Worm (Caenorhabditis elegans) whole organism, L1 larva: ENCODE data around the gene melo-1.

Experiments
- C04F5.9 ChIP-seq: sonication (generic microtip); optimal IDR thresholded peaks from 2 replicates; lab custom pipeline; 2016; ENCODE audit warnings: missing genetic modification characterization, missing compliant biosample characterization
- C16A3.4 ChIP-seq: fragments of 150-350 bp; optimal IDR thresholded peaks from 2 replicates; lab custom pipeline; 2014; ENCODE audit warnings: missing biosample characterization, missing genetic modification characterization
- F16B12.6 ChIP-seq: fragments of 150-350 bp; optimal IDR thresholded peaks from 2 replicates; lab custom pipeline; 2014; ENCODE audit warnings: missing biosample characterization, missing genetic modification characterization
- aha-1 ChIP-seq: fragments of 150-350 bp; optimal IDR thresholded peaks from 2 replicates; lab custom pipeline; 2014; ENCODE audit warnings: missing biosample characterization, missing genetic modification characterization
- alr-1 ChIP-seq: fragments of 200-800 bp; sonication (Bioruptor generic); optimal IDR thresholded peaks from 2 replicates; lab custom pipeline; 2018; ENCODE audit warnings: borderline replicate concordance, mild to moderate bottlenecking, missing genetic modification characterization, missing compliant biosample characterization
- aly-2 ChIP-seq: fragments of 150-350 bp; optimal IDR thresholded peaks from 2 replicates; lab custom pipeline; 2014; ENCODE audit warnings: missing biosample characterization, missing genetic modification characterization
- blmp-1 ChIP-seq: fragments of 150-350 bp; optimal IDR thresholded peaks from 2 replicates; lab custom pipeline; 2014; ENCODE audit warnings: missing biosample characterization, missing genetic modification characterization
- ceh-63 ChIP-seq: fragments of 200-800 bp; sonication (Bioruptor generic); optimal IDR thresholded peaks from 2 replicates; lab custom pipeline; 2018; ENCODE audit warnings: mild to moderate bottlenecking, missing genetic modification characterization, missing compliant biosample characterization
- ceh-8 ChIP-seq: fragments of 200-800 bp; sonication (Bioruptor generic); optimal IDR thresholded peaks from 2 replicates; lab custom pipeline; 2018; ENCODE audit warnings: mild to moderate bottlenecking, missing genetic modification characterization, moderate library complexity, missing compliant biosample characterization
- ceh-88 ChIP-seq: fragments of 200-800 bp; sonication (Bioruptor generic); IDR thresholded peaks from 2 replicates; pipeline ENCODE4 v1.3.6; 2022; ENCODE audit warnings: missing genetic modification characterization, missing compliant biosample characterization
- ceh-90 ChIP-seq: sonication (generic microtip); optimal IDR thresholded peaks from 2 replicates; lab custom pipeline; 2016; ENCODE audit warnings: missing genetic modification characterization, missing compliant biosample characterization
- dpl-1 ChIP-seq, 3 experiments: fragments of 150-350 bp in 2 of 3; sonication (generic microtip) in 1 of 3; optimal IDR thresholded peaks; 2 replicates each; lab custom pipeline; 2014 to 2017; ENCODE audit warnings: missing biosample characterization in 3 of 3, missing genetic modification characterization in 3 of 3, missing genetic modification reagents in 3 of 3
- dsc-1 ChIP-seq: sonication (generic microtip); optimal IDR thresholded peaks from 2 replicates; lab custom pipeline; 2016; ENCODE audit warnings: mild to moderate bottlenecking, missing genetic modification characterization, missing compliant biosample characterization
- efl-3 ChIP-seq: fragments of 200-800 bp; sonication (Bioruptor generic); optimal IDR thresholded peaks from 2 replicates; lab custom pipeline; 2018; ENCODE audit warnings: mild to moderate bottlenecking, missing genetic modification characterization, missing compliant biosample characterization
- egl-13 ChIP-seq: sonication (generic microtip); optimal IDR thresholded peaks from 2 replicates; lab custom pipeline; 2016; ENCODE audit warnings: missing genotype, missing genetic modification reagents, missing genetic modification characterization, missing compliant biosample characterization
- egl-27 ChIP-seq, 2 experiments: fragments of 150-350 bp in 1 of 2; sonication (generic microtip); optimal IDR thresholded peaks; 3 replicates each; lab custom pipeline; 2017 to 2018; ENCODE audit warnings: missing biosample characterization in 2 of 2, missing genetic modification characterization in 2 of 2, missing genetic modification reagents in 2 of 2
- elt-2 ChIP-seq: sonication (generic microtip); optimal IDR thresholded peaks from 2 replicates; lab custom pipeline; 2016; ENCODE audit warnings: missing genetic modification characterization, mild to moderate bottlenecking, inconsistent platforms, missing compliant biosample characterization, missing genetic modification reagents
- elt-3 ChIP-seq, 6 experiments: fragments of 150-350 bp in 1 of 6; sonication (generic microtip); optimal IDR thresholded peaks; 2 replicates each; lab custom pipeline; 2017 to 2018; ENCODE audit warnings: missing biosample characterization in 6 of 6, missing genetic modification characterization in 6 of 6, inconsistent platforms in 1 of 6
- ets-5 ChIP-seq: fragments of 200-800 bp; sonication (Bioruptor generic); IDR thresholded peaks from 2 replicates; pipeline ENCODE4 v1.3.6; 2022; ENCODE audit warnings: missing genetic modification characterization, missing compliant biosample characterization
- grh-1 ChIP-seq: fragments of 200-800 bp; sonication (Bioruptor generic); IDR thresholded peaks from 2 replicates; pipeline ENCODE4 v1.3.6; 2022; ENCODE audit warnings: missing genetic modification reagents, missing genetic modification characterization, missing compliant biosample characterization
- hlh-17 ChIP-seq: fragments of 200-800 bp; sonication (Bioruptor generic); optimal IDR thresholded peaks from 2 replicates; lab custom pipeline; 2018; ENCODE audit warnings: missing genetic modification characterization, mild to moderate bottlenecking, missing compliant biosample characterization, moderate library complexity, borderline replicate concordance
- hlh-4 ChIP-seq: sonication (generic microtip); optimal IDR thresholded peaks from 2 replicates; lab custom pipeline; 2016; ENCODE audit warnings: mild to moderate bottlenecking, missing genetic modification characterization, missing compliant biosample characterization
- hpl-2 ChIP-seq: fragments of 150-350 bp; optimal IDR thresholded peaks from 2 replicates; lab custom pipeline; 2014; ENCODE audit warnings: missing biosample characterization, missing genetic modification reagents, missing genetic modification characterization
- irx-1 ChIP-seq: sonication (generic microtip); optimal IDR thresholded peaks from 2 replicates; lab custom pipeline; 2016; ENCODE audit warnings: missing genetic modification characterization, missing compliant biosample characterization
- lin-14 ChIP-seq: fragments of 200-800 bp; sonication (Bioruptor generic); optimal IDR thresholded peaks from 2 replicates; lab custom pipeline; 2018; ENCODE audit warnings: mild to moderate bottlenecking, missing genetic modification characterization, moderate library complexity, missing compliant biosample characterization
- lin-35 ChIP-seq, 2 experiments: fragments of 150-350 bp; optimal IDR thresholded peaks; 2 replicates each; lab custom pipeline; 2014; ENCODE audit warnings: missing biosample characterization in 2 of 2, missing genetic modification characterization in 2 of 2, missing genetic modification reagents in 2 of 2
- lir-3 ChIP-seq: sonication (generic microtip); optimal IDR thresholded peaks from 2 replicates; lab custom pipeline; 2016; ENCODE audit warnings: mild to moderate bottlenecking, missing genetic modification characterization, moderate library complexity, missing compliant biosample characterization; ENCODE audit not compliant: poor library complexity
- lsy-2 ChIP-seq, 2 experiments: fragments of 150-350 bp; optimal IDR thresholded peaks; 2 replicates each; lab custom pipeline; 2014; ENCODE audit warnings: missing biosample characterization in 2 of 2, missing genetic modification characterization in 2 of 2
- mdl-1 ChIP-seq, 2 experiments: fragments of 150-350 bp; optimal IDR thresholded peaks; 2 replicates each; lab custom pipeline; 2014 to 2017; ENCODE audit warnings: missing biosample characterization in 2 of 2, missing genetic modification characterization in 2 of 2, inconsistent platforms in 1 of 2
- mef-2 ChIP-seq: fragments of 150-350 bp; optimal IDR thresholded peaks from 2 replicates; lab custom pipeline; 2014; ENCODE audit warnings: missing biosample characterization, missing genetic modification characterization
- mep-1 ChIP-seq: fragments of 150-350 bp; optimal IDR thresholded peaks from 2 replicates; lab custom pipeline; 2014; ENCODE audit warnings: missing biosample characterization, missing genetic modification characterization
- nhr-11 ChIP-seq: fragments of 150-350 bp; optimal IDR thresholded peaks from 2 replicates; lab custom pipeline; 2014; ENCODE audit warnings: missing biosample characterization, missing genetic modification characterization
- nhr-19 ChIP-seq: fragments of 200-800 bp; sonication (Bioruptor generic); conservative IDR thresholded peaks from 2 replicates; pipeline ENCODE4 v1.3.6; 2022; ENCODE audit warnings: missing genetic modification characterization, missing compliant biosample characterization
- nhr-237 ChIP-seq: fragments of 150-350 bp; optimal IDR thresholded peaks from 2 replicates; lab custom pipeline; 2014; ENCODE audit warnings: missing biosample characterization, missing genetic modification characterization
- nhr-28 ChIP-seq: fragments of 150-350 bp; optimal IDR thresholded peaks from 2 replicates; lab custom pipeline; 2014; ENCODE audit warnings: missing biosample characterization, missing genetic modification characterization
- nhr-90 ChIP-seq: sonication (generic microtip); optimal IDR thresholded peaks from 2 replicates; lab custom pipeline; 2016; ENCODE audit warnings: mild to moderate bottlenecking, missing genetic modification characterization, missing compliant biosample characterization; ENCODE audit not compliant: poor library complexity
- pqm-1 ChIP-seq: sonication (generic microtip); optimal IDR thresholded peaks from 3 replicates; lab custom pipeline; 2017; ENCODE audit warnings: missing biosample characterization, missing genetic modification characterization
- rnt-1 ChIP-seq: sonication (generic microtip); optimal IDR thresholded peaks from 2 replicates; lab custom pipeline; 2016; ENCODE audit warnings: mild to moderate bottlenecking, missing genetic modification characterization, moderate library complexity, missing compliant biosample characterization
- snpc-4 ChIP-seq: fragments of 150-350 bp; optimal IDR thresholded peaks from 2 replicates; lab custom pipeline; 2014; ENCODE audit warnings: missing biosample characterization, missing genetic modification characterization
- sox-4 ChIP-seq: sonication (generic microtip); optimal IDR thresholded peaks from 2 replicates; lab custom pipeline; 2016; ENCODE audit warnings: missing genetic modification characterization, missing compliant biosample characterization
- sup-37 ChIP-seq: fragments of 200-800 bp; sonication (Bioruptor generic); optimal IDR thresholded peaks from 2 replicates; lab custom pipeline; 2018; ENCODE audit warnings: mild to moderate bottlenecking, missing genetic modification characterization, missing compliant biosample characterization
- swsn-7 ChIP-seq: sonication (generic microtip); optimal IDR thresholded peaks from 2 replicates; lab custom pipeline; 2016; ENCODE audit warnings: missing genetic modification characterization, missing compliant biosample characterization
- tbx-2 ChIP-seq: sonication (generic microtip); optimal IDR thresholded peaks from 2 replicates; lab custom pipeline; 2016; ENCODE audit warnings: missing genetic modification characterization, missing compliant biosample characterization
- tlp-1 ChIP-seq: fragments of 150-350 bp; optimal IDR thresholded peaks from 2 replicates; lab custom pipeline; 2014; ENCODE audit warnings: missing biosample characterization, missing genetic modification characterization
- unc-62 ChIP-seq: fragments of 150-350 bp; optimal IDR thresholded peaks from 2 replicates; lab custom pipeline; 2014; ENCODE audit warnings: missing biosample characterization, missing genetic modification reagents, missing genetic modification characterization
- unc-98 ChIP-seq: fragments of 200-800 bp; sonication (Bioruptor generic); IDR thresholded peaks from 2 replicates; pipeline ENCODE4 v1.3.6; 2022; ENCODE audit warnings: missing genetic modification characterization, missing compliant biosample characterization
- zip-4 ChIP-seq: fragments of 200-800 bp; sonication (Bioruptor generic); optimal IDR thresholded peaks from 2 replicates; lab custom pipeline; 2018; ENCODE audit warnings: mild to moderate bottlenecking, missing genetic modification characterization, moderate library complexity, missing compliant biosample characterization
- ztf-4 ChIP-seq: fragments of 150-350 bp; optimal IDR thresholded peaks from 2 replicates; lab custom pipeline; 2014; ENCODE audit warnings: missing biosample characterization, missing genetic modification characterization

The melo-1 gene

ce11 chrIV:14792602-14793232 lies 5.9 kb downstream of the melo-1 start, which contains the start of gene gdi-1:
gdi-1 (minus strand) TSS chrIV:14792887.
- TF ChIP-seq ztf-4 (tag; lab: Kevin White, UChicago): peak; percentile 12
- no peak for TF ChIP-seq elt-2

- TF ChIP-seq ceh-90: no peak
- no peak for TF ChIP-seq ets-5
- TF ChIP-seq mep-1 (tag; lab: Kevin White, UChicago): peak; percentile 65
- no peak for TF ChIP-seq ceh-88 (GFP tag; lab: Robert Waterston, UW)
- TF ChIP-seq mdl-1 (tag; optimal IDR thresholded peaks at IDR 0.05; lab: Kevin White, UChicago): peak in 1 of 2 experiments; percentile 84
- peak; percentile 14 for TF ChIP-seq rnt-1 (tag; lab: Kevin White, UChicago)
- TF ChIP-seq elt-3 (tag; optimal IDR thresholded peaks at IDR 0.05; lab: Kevin White, UChicago): peak in 1 of 6 experiments; percentile 63
- TF ChIP-seq efl-3 (GFP tag; lab: Kevin White, UChicago): no peak
- peak; percentile 25 for TF ChIP-seq egl-13 (tag; lab: Kevin White, UChicago)
- TF ChIP-seq aha-1: no peak
- TF ChIP-seq sox-4: no peak
- TF ChIP-seq grh-1: no peak
- TF ChIP-seq nhr-237 (tag; lab: Kevin White, UChicago): peak; percentile 3
- no peak for TF ChIP-seq ceh-8
- no peak for TF ChIP-seq hlh-4 (tag; lab: Kevin White, UChicago)
- peak; percentile 100 for TF ChIP-seq blmp-1 (tag; lab: Kevin White, UChicago)
- no peak for TF ChIP-seq mef-2 (tag; lab: Kevin White, UChicago)
- peak; percentile 23 for TF ChIP-seq nhr-90 (tag; lab: Kevin White, UChicago)
- TF ChIP-seq F16B12.6 (tag; lab: Kevin White, UChicago): no peak
- peak; percentile 86 for TF ChIP-seq lin-14 (GFP tag; lab: Kevin White, UChicago)
- TF ChIP-seq unc-98 (GFP tag; lab: Robert Waterston, UW): no peak
- TF ChIP-seq zip-4 (GFP tag; lab: Kevin White, UChicago): no peak
- TF ChIP-seq egl-27 (tag; optimal IDR thresholded peaks at IDR 0.05; lab: Kevin White, UChicago): no peak
- TF ChIP-seq hpl-2 (GFP tag; lab: Kevin White, UChicago): no peak
- peak; percentile 38 to 52 for TF ChIP-seq lin-35 (GFP tag; optimal IDR thresholded peaks at IDR 0.05; lab: Kevin White, UChicago)
- TF ChIP-seq dpl-1 (GFP tag; optimal IDR thresholded peaks at IDR 0.05; lab: Kevin White, UChicago): peak in 1 of 3 experiments; percentile 32
- peak; percentile 56 for TF ChIP-seq tbx-2
- no peak for TF ChIP-seq unc-62
- no peak for TF ChIP-seq snpc-4 (tag; lab: Kevin White, UChicago)
- peak; percentile 7 for TF ChIP-seq dsc-1 (tag; lab: Kevin White, UChicago)
- TF ChIP-seq hlh-17 (GFP tag; lab: Kevin White, UChicago): no peak
- TF ChIP-seq aly-2 (tag; lab: Kevin White, UChicago): no peak
- TF ChIP-seq nhr-28: no peak
- peak; percentile 53 for TF ChIP-seq C16A3.4
- no peak for TF ChIP-seq lir-3
- TF ChIP-seq swsn-7: peak; percentile 64
- TF ChIP-seq elt-2: no peak
- no peak for TF ChIP-seq irx-1
- no peak for TF ChIP-seq tlp-1 (tag; lab: Kevin White, UChicago)
- no peak for TF ChIP-seq sup-37 (GFP tag; lab: Kevin White, UChicago)
- peak; percentile 15; the same call in 1 of the 2 replicates for TF ChIP-seq nhr-19 (GFP tag; lab: Robert Waterston, UW)
- no peak for TF ChIP-seq pqm-1
- peak; percentile 33 to 46 for TF ChIP-seq lsy-2 (tag; optimal IDR thresholded peaks at IDR 0.05; lab: Kevin White, UChicago)
- no peak for TF ChIP-seq nhr-11
- no peak for TF ChIP-seq ceh-63
- no peak for TF ChIP-seq alr-1
- no peak for TF ChIP-seq C04F5.9 (tag; lab: Kevin White, UChicago)
Measured at ce11 chrIV:14793900-14794624, 7.2 kb downstream of the melo-1 start.
